Worm (Caenorhabditis elegans) whole organism, late embryonic: ENCODE data around the gene C16C8.11.

Experiments used
- F13H6.1 ChIP-seq: sonication (generic microtip); optimal IDR thresholded peaks from 2 replicates; lab custom pipeline; 2016; ENCODE audit warnings: missing genetic modification characterization, missing compliant biosample characterization
- ceh-2 ChIP-seq: sonication (generic microtip); optimal IDR thresholded peaks from 2 replicates; lab custom pipeline; 2016; ENCODE audit warnings: missing genotype, missing genetic modification characterization, missing compliant biosample characterization
- ceh-30 ChIP-seq: fragments of 150-350 bp; optimal IDR thresholded peaks from 2 replicates; lab custom pipeline; 2014; ENCODE audit warnings: missing biosample characterization, missing genetic modification characterization
- ceh-48 ChIP-seq: sonication (generic microtip); optimal IDR thresholded peaks from 2 replicates; lab custom pipeline; 2016; ENCODE audit warnings: missing genetic modification characterization, inconsistent platforms, missing compliant biosample characterization
- ceh-9 ChIP-seq: sonication (generic microtip); optimal IDR thresholded peaks from 2 replicates; lab custom pipeline; 2016; ENCODE audit warnings: mild to moderate bottlenecking, missing genetic modification characterization, inconsistent platforms, missing compliant biosample characterization
- dve-1 ChIP-seq: sonication (generic microtip); optimal IDR thresholded peaks from 2 replicates; lab custom pipeline; 2017; ENCODE audit warnings: antibody characterized with exemption, mild to moderate bottlenecking, missing genetic modification characterization, missing compliant biosample characterization
- hlh-30 ChIP-seq: sonication (generic microtip); optimal IDR thresholded peaks from 2 replicates; lab custom pipeline; 2017; ENCODE audit warnings: antibody characterized with exemption, missing genetic modification characterization, missing compliant biosample characterization; ENCODE audit not compliant: insufficient read depth
- madf-2 ChIP-seq: sonication (generic microtip); optimal IDR thresholded peaks from 2 replicates; lab custom pipeline; 2017; ENCODE audit warnings: missing genetic modification characterization, missing compliant biosample characterization
- nfya-1 ChIP-seq: sonication (generic microtip); optimal IDR thresholded peaks from 2 replicates; lab custom pipeline; 2017; ENCODE audit warnings: missing genetic modification characterization, mild to moderate bottlenecking, missing compliant biosample characterization, antibody characterized with exemption, moderate library complexity
- pha-4 ChIP-seq: fragments of 150-350 bp; optimal IDR thresholded peaks from 2 replicates; lab custom pipeline; 2018; ENCODE audit warnings: missing biosample characterization, missing genetic modification reagents, missing genetic modification characterization
- pqm-1 ChIP-seq: sonication (generic microtip); optimal IDR thresholded peaks from 2 replicates; lab custom pipeline; 2016; ENCODE audit warnings: missing genetic modification characterization, missing compliant biosample characterization
- syd-9 ChIP-seq: sonication (generic microtip); optimal IDR thresholded peaks from 2 replicates; lab custom pipeline; 2016; ENCODE audit warnings: mild to moderate bottlenecking, missing genetic modification characterization, moderate library complexity, missing compliant biosample characterization
- unc-55 ChIP-seq: sonication (generic microtip); optimal IDR thresholded peaks from 2 replicates; lab custom pipeline; 2017; ENCODE audit warnings: missing biosample characterization, missing genetic modification reagents, missing genetic modification characterization

ce11 chrII:3458209-3458608, 4.7 kb downstream of the C16C8.11 start, which contains the start of the genes C16C8.26 and C16C8.19:
- TF ChIP-seq F13H6.1: no peak
- no peak for TF ChIP-seq pqm-1
- no peak for TF ChIP-seq ceh-48 (tag; lab: Kevin White, UChicago)
- no peak for TF ChIP-seq pha-4 (tag; lab: Kevin White, UChicago)
- TF ChIP-seq ceh-9 (tag; lab: Kevin White, UChicago): no peak
- no peak for TF ChIP-seq ceh-2
- TF ChIP-seq nfya-1: no peak
- TF ChIP-seq hlh-30: no peak
- no peak for TF ChIP-seq madf-2 (tag; lab: Kevin White, UChicago)
- TF ChIP-seq syd-9 (tag; lab: Kevin White, UChicago): no peak
- no peak for TF ChIP-seq unc-55
- TF ChIP-seq dve-1 (tag; lab: Kevin White, UChicago): no peak
- no peak for TF ChIP-seq ceh-30 (tag; lab: Kevin White, UChicago)
